Worm (Caenorhabditis elegans): ENCODE measurements around the gene srh-32.

DNA sequence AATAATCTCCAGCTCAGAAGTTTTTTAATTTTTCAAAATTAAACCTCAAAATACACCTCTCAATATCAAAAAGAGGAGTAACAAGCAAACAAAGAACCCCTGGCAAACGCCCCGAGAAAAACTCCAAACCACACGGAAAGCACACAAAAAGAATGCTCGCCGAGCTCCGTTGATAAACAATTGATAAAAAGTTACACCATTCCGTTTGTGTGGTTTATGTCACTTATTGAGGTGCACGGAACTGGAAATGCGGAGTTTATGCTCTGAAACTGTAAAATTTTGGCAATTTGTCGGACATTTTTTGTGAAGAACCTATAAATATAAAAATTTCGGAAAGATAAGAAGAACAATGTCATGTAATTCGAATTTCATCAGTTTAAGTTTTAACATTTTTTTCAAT lies 51.3 kb downstream of the srh-32 start:
- TF ChIP-seq egl-27 (tag; optimal IDR thresholded peaks at IDR 0.05) (no peak), aly-2 (tag; optimal IDR thresholded peaks at IDR 0.05) (no peak), nhr-41 (GFP tag; IDR thresholded peaks at IDR 0.05) (no peak), F49E8.2 (tag; optimal IDR thresholded peaks at IDR 0.05; ENCODE audit: borderline replicate concordance) (no peak), nhr-6 (tag; optimal IDR thresholded peaks at IDR 0.05) (no peak), daf-8 (GFP tag; IDR thresholded peaks at IDR 0.05) (no peak)
